Fruit fly (Drosophila melanogaster) whole organism, embryonic: ENCODE data around the gene Sgp.
A peak's percentile ranks its signal among the peaks of the same experiment; 100 is the strongest.

Experiments used
- Ada2b ChIP-seq: fragments of 200-800 bp; sonication (Bioruptor generic); IDR thresholded peaks from 2 replicates; pipeline ENCODE4 v1.3.6; 2022; ENCODE audit warnings: missing biosample characterization, missing genetic modification characterization
- Atf-2 ChIP-seq: fragments of 200-800 bp; sonication (Bioruptor generic); optimal IDR thresholded peaks from 2 replicates; lab custom pipeline; 2016; ENCODE audit warnings: missing biosample characterization, missing genetic modification characterization
- CG10431 ChIP-seq: fragments of 200-800 bp; sonication (Bioruptor generic); optimal IDR thresholded peaks from 3 replicates; lab custom pipeline; 2018; ENCODE audit warnings: missing biosample characterization, mild to moderate bottlenecking, missing genetic modification characterization
- CG10462 ChIP-seq: fragments of 200-800 bp; sonication (Bioruptor generic); optimal IDR thresholded peaks from 2 replicates; lab custom pipeline; 2016; ENCODE audit warnings: missing biosample characterization, missing genetic modification characterization
- CG10959 ChIP-seq: fragments of 200-800 bp; sonication (Bioruptor generic); IDR thresholded peaks from 2 replicates; pipeline ENCODE4 v1.3.6; 2022; ENCODE audit warnings: missing biosample characterization, missing genetic modification characterization
- CG11398 ChIP-seq: fragments of 200-800 bp; sonication (Bioruptor generic); optimal IDR thresholded peaks from 2 replicates; lab custom pipeline; 2016; ENCODE audit warnings: missing biosample characterization, missing genetic modification characterization
- CG11456 ChIP-seq: fragments of 200-800 bp; sonication (Bioruptor generic); IDR thresholded peaks from 3 replicates; pipeline ENCODE4 v1.3.6; 2022; ENCODE audit warnings: missing biosample characterization, missing genetic modification characterization
- CG12219 ChIP-seq: fragments of 200-800 bp; sonication (Bioruptor generic); optimal IDR thresholded peaks from 3 replicates; lab custom pipeline; 2018; ENCODE audit warnings: missing biosample characterization, mild to moderate bottlenecking, missing genetic modification characterization
- CG13287 ChIP-seq: fragments of 200-800 bp; sonication (Bioruptor generic); IDR thresholded peaks from 2 replicates; pipeline ENCODE4 v1.3.6; 2022; ENCODE audit warnings: missing biosample characterization, missing genetic modification characterization; ENCODE audit not compliant: partially characterized antibody
- CG13624 ChIP-seq: fragments of 200-800 bp; sonication (Bioruptor generic); optimal IDR thresholded peaks from 2 replicates; lab custom pipeline; 2016; ENCODE audit warnings: missing biosample characterization, missing genetic modification characterization
- CG15479 ChIP-seq: fragments of 200-800 bp; sonication (Bioruptor generic); optimal IDR thresholded peaks from 3 replicates; lab custom pipeline; 2019; ENCODE audit warnings: missing biosample characterization, mild to moderate bottlenecking, missing genetic modification characterization, moderate library complexity
- CG2202 ChIP-seq: fragments of 200-800 bp; sonication (Bioruptor generic); optimal IDR thresholded peaks from 2 replicates; lab custom pipeline; 2018; ENCODE audit warnings: missing biosample characterization, mild to moderate bottlenecking, missing genetic modification characterization
- CG31388 ChIP-seq: fragments of 200-800 bp; sonication (Bioruptor generic); optimal IDR thresholded peaks from 2 replicates; lab custom pipeline; 2016; ENCODE audit warnings: missing biosample characterization, missing genetic modification characterization
- CG3281 ChIP-seq: fragments of 200-800 bp; sonication (Bioruptor generic); optimal IDR thresholded peaks from 3 replicates; lab custom pipeline; 2017; ENCODE audit warnings: missing biosample characterization, mild to moderate bottlenecking, missing genetic modification characterization
- CG34376 ChIP-seq: fragments of 200-800 bp; sonication (Bioruptor generic); optimal IDR thresholded peaks from 2 replicates; lab custom pipeline; 2018; ENCODE audit warnings: missing biosample characterization, mild to moderate bottlenecking, missing genetic modification characterization
- CG4360 ChIP-seq: fragments of 200-800 bp; sonication (Bioruptor generic); IDR thresholded peaks from 2 replicates; pipeline ENCODE4 v1.3.6; 2022; ENCODE audit warnings: missing biosample characterization, missing genetic modification characterization
- CG4617 ChIP-seq: fragments of 200-800 bp; sonication (Bioruptor generic); optimal IDR thresholded peaks from 3 replicates; lab custom pipeline; 2016; ENCODE audit warnings: missing biosample characterization, missing genetic modification characterization, borderline replicate concordance
- CG6689 ChIP-seq: fragments of 200-800 bp; sonication (Bioruptor generic); IDR thresholded peaks from 2 replicates; pipeline ENCODE4 v1.3.6; 2022; ENCODE audit warnings: missing biosample characterization, missing genetic modification characterization
- CG7839 ChIP-seq: fragments of 200-800 bp; sonication (Bioruptor generic); optimal IDR thresholded peaks from 3 replicates; lab custom pipeline; 2018; ENCODE audit warnings: missing biosample characterization, mild to moderate bottlenecking, missing genetic modification characterization, moderate library complexity
- CG7928 ChIP-seq: fragments of 200-800 bp; sonication (Bioruptor generic); optimal IDR thresholded peaks from 2 replicates; lab custom pipeline; 2017; ENCODE audit warnings: missing biosample characterization, mild to moderate bottlenecking, missing genetic modification characterization
- CG7987 ChIP-seq: fragments of 200-800 bp; sonication (Bioruptor generic); optimal IDR thresholded peaks from 2 replicates; lab custom pipeline; 2018; ENCODE audit warnings: missing biosample characterization, mild to moderate bottlenecking, missing genetic modification characterization, moderate library complexity
- CG9797 ChIP-seq: fragments of 200-800 bp; sonication (Bioruptor generic); optimal IDR thresholded peaks from 3 replicates; lab custom pipeline; 2018; ENCODE audit warnings: missing biosample characterization, mild to moderate bottlenecking, missing genetic modification characterization
- Camta ChIP-seq: fragments of 200-800 bp; sonication (Bioruptor generic); optimal IDR thresholded peaks from 2 replicates; lab custom pipeline; 2016; ENCODE audit warnings: missing biosample characterization, missing genetic modification characterization
- D19B ChIP-seq: fragments of 200-800 bp; sonication (Bioruptor generic); optimal IDR thresholded peaks from 2 replicates; lab custom pipeline; 2017; ENCODE audit warnings: missing biosample characterization, mild to moderate bottlenecking, missing genetic modification characterization
- Dfd ChIP-seq, 2 experiments: fragments of >200 bp; optimal IDR thresholded peaks; 2 replicates each; lab custom pipeline; 2017; ENCODE audit warnings: missing biosample characterization in 2 of 2, missing genetic modification characterization in 2 of 2
- Drgx ChIP-seq: fragments of 200-800 bp; sonication (Bioruptor generic); IDR thresholded peaks from 2 replicates; pipeline ENCODE4 v1.3.6; 2022; ENCODE audit warnings: missing biosample characterization, missing genetic modification characterization
- ERR ChIP-seq: fragments of 200-800 bp; sonication (Bioruptor generic); optimal IDR thresholded peaks from 2 replicates; lab custom pipeline; 2016; ENCODE audit warnings: missing biosample characterization, missing genetic modification characterization
- HLH4C ChIP-seq: fragments of 200-800 bp; sonication (Bioruptor generic); IDR thresholded peaks from 3 replicates; pipeline ENCODE4 v1.3.6; 2022; ENCODE audit warnings: missing biosample characterization, missing genetic modification characterization; ENCODE audit not compliant: partially characterized antibody
- Hsf ChIP-seq: fragments of 200-800 bp; sonication (Bioruptor generic); optimal IDR thresholded peaks from 3 replicates; lab custom pipeline; 2016; ENCODE audit warnings: missing biosample characterization, missing genetic modification characterization
- MBD-R2 ChIP-seq: fragments of 200-800 bp; sonication (Bioruptor generic); IDR thresholded peaks from 2 replicates; pipeline ENCODE4 v1.3.6; 2022; ENCODE audit warnings: missing biosample characterization, missing genetic modification characterization
- NK7.1 ChIP-seq: fragments of 200-800 bp; sonication (Bioruptor generic); optimal IDR thresholded peaks from 3 replicates; lab custom pipeline; 2016; ENCODE audit warnings: missing biosample characterization, missing genetic modification characterization
- Sry-β ChIP-seq: fragments of 200-800 bp; sonication (Bioruptor generic); optimal IDR thresholded peaks from 2 replicates; lab custom pipeline; 2018; ENCODE audit warnings: missing biosample characterization, mild to moderate bottlenecking, missing genetic modification characterization, moderate library complexity
- Xbp1 ChIP-seq: fragments of 200-800 bp; sonication (Bioruptor generic); optimal IDR thresholded peaks from 3 replicates; lab custom pipeline; 2016; ENCODE audit warnings: missing biosample characterization, mild to moderate bottlenecking, missing genetic modification characterization
- Xrp1 ChIP-seq: fragments of 200-800 bp; sonication (Bioruptor generic); IDR thresholded peaks from 2 replicates; pipeline ENCODE4 v1.3.6; 2022; ENCODE audit warnings: missing biosample characterization, missing genetic modification characterization
- ab ChIP-seq: fragments of 200-800 bp; sonication (Bioruptor generic); optimal IDR thresholded peaks from 2 replicates; lab custom pipeline; 2016; ENCODE audit warnings: missing biosample characterization, missing genetic modification characterization
- al ChIP-seq: fragments of 200-800 bp; sonication (Bioruptor generic); IDR thresholded peaks from 2 replicates; pipeline ENCODE4 v1.3.6; 2022; ENCODE audit warnings: missing biosample characterization, missing genetic modification characterization
- amos ChIP-seq: fragments of 200-800 bp; sonication (Bioruptor generic); IDR thresholded peaks from 2 replicates; pipeline ENCODE4 v1.3.6; 2022; ENCODE audit warnings: missing biosample characterization, missing genetic modification characterization; ENCODE audit not compliant: partially characterized antibody
- eve ChIP-seq, 2 experiments: fragments of >200 bp; optimal IDR thresholded peaks; 2 replicates each; lab custom pipeline; 2017; ENCODE audit warnings: missing biosample characterization in 2 of 2, missing genetic modification characterization in 2 of 2
- exex ChIP-seq: fragments of 200-800 bp; sonication (Bioruptor generic); optimal IDR thresholded peaks from 4 replicates; lab custom pipeline; 2018; ENCODE audit warnings: missing biosample characterization, mild to moderate bottlenecking, missing genetic modification characterization, moderate library complexity
- fd96Cb ChIP-seq: fragments of 200-800 bp; sonication (Bioruptor generic); optimal IDR thresholded peaks from 2 replicates; lab custom pipeline; 2018; ENCODE audit warnings: missing biosample characterization, mild to moderate bottlenecking, missing genetic modification characterization, moderate library complexity
- lab ChIP-seq: fragments of 200-800 bp; sonication (Bioruptor generic); optimal IDR thresholded peaks from 3 replicates; lab custom pipeline; 2017; ENCODE audit warnings: missing biosample characterization, missing genetic modification characterization, mild to moderate bottlenecking, moderate library complexity, missing genetic modification reagents
- maf-S ChIP-seq: fragments of 200-800 bp; sonication (Bioruptor generic); optimal IDR thresholded peaks from 2 replicates; lab custom pipeline; 2016; ENCODE audit warnings: missing biosample characterization, missing genetic modification characterization
- mld ChIP-seq: fragments of 200-800 bp; sonication (Bioruptor generic); IDR thresholded peaks from 3 replicates; pipeline ENCODE4 v1.3.6; 2022; ENCODE audit warnings: missing biosample characterization, missing genetic modification characterization; ENCODE audit not compliant: partially characterized antibody
- nmo ChIP-seq: fragments of 200-800 bp; sonication (Bioruptor generic); optimal IDR thresholded peaks from 2 replicates; lab custom pipeline; 2018; ENCODE audit warnings: missing biosample characterization, mild to moderate bottlenecking, missing genetic modification characterization, moderate library complexity
- phol ChIP-seq: fragments of 200-800 bp; sonication (Bioruptor generic); optimal IDR thresholded peaks from 3 replicates; lab custom pipeline; 2018; ENCODE audit warnings: missing biosample characterization, mild to moderate bottlenecking, missing genetic modification characterization, moderate library complexity
- run ChIP-seq: fragments of 200-800 bp; sonication (Bioruptor generic); optimal IDR thresholded peaks from 3 replicates; lab custom pipeline; 2018; ENCODE audit warnings: missing biosample characterization, mild to moderate bottlenecking, missing genetic modification characterization
- slou ChIP-seq: fragments of 200-800 bp; sonication (Bioruptor generic); optimal IDR thresholded peaks from 3 replicates; lab custom pipeline; 2016; ENCODE audit warnings: missing biosample characterization, missing genetic modification characterization
- tll ChIP-seq, 2 experiments: fragments of 200-800 bp in 1 of 2; fragments of >200 bp in 1 of 2; sonication (Bioruptor generic) in 1 of 2; optimal IDR thresholded peaks; 2 replicates each; lab custom pipeline; 2017 to 2019; ENCODE audit warnings: missing biosample characterization in 2 of 2, missing genetic modification characterization in 2 of 2, mild to moderate bottlenecking in 1 of 2, moderate library complexity in 1 of 2
- tup ChIP-seq: fragments of 200-800 bp; sonication (Bioruptor generic); optimal IDR thresholded peaks from 2 replicates; lab custom pipeline; 2016; ENCODE audit warnings: missing biosample characterization, mild to moderate bottlenecking, missing genetic modification characterization, moderate library complexity
- unc-4 ChIP-seq: fragments of 200-800 bp; sonication (Bioruptor generic); IDR thresholded peaks from 2 replicates; pipeline ENCODE4 v1.3.6; 2022; ENCODE audit warnings: missing biosample characterization, missing genetic modification characterization; ENCODE audit not compliant: partially characterized antibody
- zen2 ChIP-seq: fragments of 200-800 bp; sonication (Bioruptor generic); IDR thresholded peaks from 3 replicates; pipeline ENCODE4 v1.3.6; 2022; ENCODE audit warnings: missing biosample characterization, missing genetic modification characterization; ENCODE audit not compliant: partially characterized antibody

The Sgp gene

dm6 chr2L:8485562-8485961 lies 33.9 kb upstream of the Sgp start (continued):
- TF ChIP-seq mld (GFP tag; lab: Robert Waterston, UW) (peak; percentile 67; the same call in 2 of the 3 replicates), Xrp1 (no peak), tll (GFP tag; optimal IDR thresholded peaks at IDR 0.05; lab: Kevin White, UChicago) (no peak), fd96Cb (tag; lab: Kevin White, UChicago) (no peak), CG10959 (GFP tag; lab: Robert Waterston, UW) (no peak), ab (GFP tag; lab: Kevin White, UChicago) (no peak), D19B (GFP tag; lab: Kevin White, UChicago) (no peak), CG7987 (no peak), CG12219 (GFP tag; lab: Kevin White, UChicago) (no peak), CG15479 (GFP tag; lab: Kevin White, UChicago) (no peak), CG9797 (no peak), CG10431 (GFP tag; lab: Kevin White, UChicago) (no peak), CG4617 (no peak), Drgx (GFP tag; lab: Robert Waterston, UW) (no peak), CG13287 (GFP tag; lab: Robert Waterston, UW) (peak; percentile 50; the same call in 1 of the 2 replicates), CG3281 (peak; percentile 3), Dfd (GFP tag; optimal IDR thresholded peaks at IDR 0.05; lab: Kevin White, UChicago) (no peak), CG11398 (GFP tag; lab: Kevin White, UChicago) (no peak), amos (peak; percentile 63), Ada2b (GFP tag; lab: Robert Waterston, UW) (no peak), maf-S (GFP tag; lab: Kevin White, UChicago) (no peak), NK7.1 (no peak), zen2 (GFP tag; lab: Robert Waterston, UW) (peak; percentile 68), Atf-2 (GFP tag; lab: Kevin White, UChicago) (no peak), CG13624 (GFP tag; lab: Kevin White, UChicago) (no peak), phol (no peak), ERR (GFP tag; lab: Kevin White, UChicago) (no peak), CG7839 (tag; lab: Kevin White, UChicago) (peak; percentile 22), Xbp1 (GFP tag; lab: Kevin White, UChicago) (no peak), CG31388 (GFP tag; lab: Kevin White, UChicago) (no peak), CG11456 (GFP tag; lab: Robert Waterston, UW) (no peak), al (no peak), HLH4C (GFP tag; lab: Robert Waterston, UW) (peak; percentile 62), CG7928 (GFP tag; lab: Kevin White, UChicago) (no peak), CG10462 (GFP tag; lab: Kevin White, UChicago) (no peak), Camta (GFP tag; lab: Kevin White, UChicago) (no peak), nmo (GFP tag; lab: Kevin White, UChicago) (no peak), MBD-R2 (GFP tag; lab: Robert Waterston, UW) (no peak), Hsf (GFP tag; lab: Kevin White, UChicago) (no peak), eve (GFP tag; optimal IDR thresholded peaks at IDR 0.05; lab: Kevin White, UChicago) (no peak), CG6689 (GFP tag; lab: Robert Waterston, UW) (no peak), unc-4 (peak; percentile 39; the same call in 1 of the 2 replicates), Sry-β (GFP tag; lab: Kevin White, UChicago) (no peak), CG34376 (GFP tag; lab: Kevin White, UChicago) (peak; percentile 29), exex (peak; percentile 37), slou (no peak), run (tag; lab: Kevin White, UChicago) (no peak), lab (GFP tag; lab: Kevin White, UChicago) (no peak), tup (GFP tag; lab: Kevin White, UChicago) (no peak), CG2202 (tag; lab: Kevin White, UChicago) (no peak), CG4360 (GFP tag; lab: Robert Waterston, UW) (no peak)
